Worm (Caenorhabditis elegans) whole organism, L4 larva: ENCODE results near the gene tbc-17.

ENCODE experiments used
- F26F4.8 ChIP-seq: fragments of 200-800 bp; sonication (Bioruptor generic); conservative IDR thresholded peaks from 2 replicates; pipeline ENCODE4 v1.3.6; 2022; ENCODE audit warnings: missing genetic modification characterization, missing compliant biosample characterization
- F49E8.2 ChIP-seq: sonication (generic microtip); optimal IDR thresholded peaks from 2 replicates; lab custom pipeline; 2016; ENCODE audit warnings: missing compliant biosample characterization, mild to moderate bottlenecking, missing genetic modification characterization, borderline replicate concordance
- cey-2 ChIP-seq: sonication (generic microtip); optimal IDR thresholded peaks from 3 replicates; lab custom pipeline; 2017; ENCODE audit warnings: missing genetic modification characterization, mild to moderate bottlenecking, missing compliant biosample characterization, antibody characterized with exemption, borderline replicate concordance; ENCODE audit not compliant: insufficient read depth
- lin-15B ChIP-seq: fragments of 150-350 bp; sonication (generic microtip); optimal IDR thresholded peaks from 3 replicates; lab custom pipeline; 2014; ENCODE audit warnings: missing biosample characterization, missing genetic modification characterization
- madf-5 ChIP-seq, 2 experiments: fragments of 200-800 bp; sonication (Bioruptor generic); IDR thresholded peaks; 2 replicates each; pipeline ENCODE4 v1.3.6; 2022; ENCODE audit warnings: missing compliant biosample characterization in 2 of 2, missing genetic modification characterization in 2 of 2
- nhr-111 ChIP-seq: fragments of 200-800 bp; sonication (Bioruptor generic); optimal IDR thresholded peaks from 2 replicates; lab custom pipeline; 2018; ENCODE audit warnings: mild to moderate bottlenecking, missing genetic modification characterization, missing compliant biosample characterization
- nhr-25 ChIP-seq: sonication (generic microtip); optimal IDR thresholded peaks from 2 replicates; lab custom pipeline; 2017; ENCODE audit warnings: missing genetic modification characterization, mild to moderate bottlenecking, missing compliant biosample characterization, antibody characterized with exemption, moderate library complexity, borderline replicate concordance; ENCODE audit not compliant: insufficient read depth
- php-3 ChIP-seq: fragments of 200-800 bp; sonication (Bioruptor generic); IDR thresholded peaks from 2 replicates; pipeline ENCODE4 v1.3.6; 2022; ENCODE audit warnings: missing genetic modification reagents, missing genetic modification characterization, missing compliant biosample characterization
- snpc-4 ChIP-seq: fragments of 150-350 bp; optimal IDR thresholded peaks from 2 replicates; lab custom pipeline; 2014; ENCODE audit warnings: missing biosample characterization, missing genetic modification characterization
- spr-1 ChIP-seq: sonication (generic microtip); optimal IDR thresholded peaks from 2 replicates; lab custom pipeline; 2016; ENCODE audit warnings: mild to moderate bottlenecking, missing genetic modification characterization, missing compliant biosample characterization
- unc-130 ChIP-seq: sonication (generic microtip); optimal IDR thresholded peaks from 2 replicates; lab custom pipeline; 2016; ENCODE audit warnings: missing genetic modification reagents, missing genetic modification characterization, missing compliant biosample characterization
- unc-62 ChIP-seq, 3 experiments: fragments of 150-350 bp in 1 of 3; sonication (generic microtip); optimal IDR thresholded peaks in 2 of 3; peaks in 1 of 3; 1 replicate in 1 of 3; 2 replicates in 2 of 3; lab custom pipeline; 2014 to 2017; ENCODE audit warnings: missing biosample characterization in 3 of 3, missing genetic modification characterization in 3 of 3, missing genetic modification reagents in 3 of 3, missing genotype in 1 of 3

DNA sequence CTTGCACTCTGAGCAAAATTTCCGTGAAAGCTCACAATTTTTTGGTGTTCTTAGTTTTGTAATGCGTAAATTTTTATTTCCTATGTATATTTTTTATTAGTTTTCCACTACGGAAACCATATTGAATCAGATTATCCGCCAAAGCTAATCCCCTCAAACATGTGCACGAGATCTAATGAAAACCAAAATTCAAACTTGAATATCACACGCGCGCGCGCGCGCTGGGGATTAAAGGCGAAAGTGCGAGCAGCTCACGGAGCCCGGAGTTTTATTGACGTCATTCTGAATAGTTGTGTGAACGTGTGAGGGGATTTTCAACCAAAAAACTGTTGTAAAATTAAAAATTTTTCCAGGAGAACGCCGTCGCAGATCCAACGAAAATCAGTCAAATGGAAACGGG, 25.3 kb upstream of the tbc-17 start:
- TF ChIP-seq nhr-111 (no peak), spr-1 (tag; lab: Kevin White, UChicago) (no peak), lin-15B (tag; lab: Kevin White, UChicago) (no peak), php-3 (GFP tag; lab: Robert Waterston, UW) (no peak), snpc-4 (tag; lab: Kevin White, UChicago) (no peak), madf-5 (GFP tag; IDR thresholded peaks at IDR 0.05; lab: Robert Waterston, UW) (no peak), nhr-25 (tag; lab: Kevin White, UChicago) (no peak), unc-62 (GFP tag; optimal IDR thresholded peaks at IDR 0.05 in 1 of 2; lab: Kevin White, UChicago) (no peak), unc-62 (tag; optimal IDR thresholded peaks at IDR 0.05; lab: Kevin White, UChicago) (no peak), F26F4.8 (GFP tag; lab: Robert Waterston, UW) (no peak), unc-130 (GFP tag; lab: Kevin White, UChicago) (no peak), F49E8.2 (no peak), cey-2 (tag; lab: Kevin White, UChicago) (no peak)
